Fruit fly (Drosophila melanogaster): ENCODE results near the gene CCT2.

CCT2 gene

DNA sequence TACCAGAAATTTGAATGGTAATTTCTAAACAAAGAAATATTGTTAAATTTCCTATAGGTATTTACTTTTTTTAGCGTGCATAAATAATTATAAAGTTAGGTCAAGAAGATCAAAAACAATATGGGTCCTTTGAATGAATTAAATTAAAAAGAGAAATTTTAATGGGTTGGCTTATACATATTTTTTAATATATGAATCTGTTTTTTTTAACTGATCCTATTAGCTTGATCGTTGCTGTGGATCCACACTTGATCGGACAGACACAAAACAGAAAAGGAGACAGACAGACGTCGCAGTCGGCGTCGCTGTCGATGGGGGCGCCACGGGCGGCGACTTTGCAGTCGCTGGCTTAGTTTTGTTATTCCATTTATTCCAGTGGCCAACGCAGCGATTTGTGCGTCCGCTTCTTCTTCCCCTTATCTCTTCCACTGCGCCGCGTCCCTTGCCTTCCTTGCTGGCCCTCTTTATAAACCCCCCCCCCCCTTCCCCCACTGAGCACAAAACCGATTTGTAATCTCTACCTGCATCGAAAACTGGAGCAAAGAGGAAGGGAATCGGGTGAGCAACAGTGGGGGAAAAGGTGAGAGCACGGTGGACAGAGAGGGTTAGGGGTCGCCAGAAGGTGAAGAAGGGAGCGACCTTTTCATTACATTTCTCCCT is 41.5 kb upstream of the CCT2 start:
- peak; percentile 67 for TF ChIP-seq ATbp (GFP tag; optimal IDR thresholded peaks at IDR 0.05)
- no peak for TF ChIP-seq sc (optimal IDR thresholded peaks at IDR 0.05)
- TF ChIP-seq sc (GFP tag; optimal IDR thresholded peaks at IDR 0.05), result peak; percentile 60
- TF ChIP-seq CG11456 (GFP tag; IDR thresholded peaks at IDR 0.05), result no peak
- peak; percentile 78 for TF ChIP-seq row (GFP tag; IDR thresholded peaks at IDR 0.05)
- no peak for TF ChIP-seq hkb (optimal IDR thresholded peaks at IDR 0.05)
- peak; percentile 77 for TF ChIP-seq hkb (GFP tag; IDR thresholded peaks at IDR 0.05)
- peak; percentile 82 for TF ChIP-seq CG7839 (tag; optimal IDR thresholded peaks at IDR 0.05)
- no peak for TF ChIP-seq cg (GFP tag; optimal IDR thresholded peaks at IDR 0.05)
- peak; percentile 16 for TF ChIP-seq Dad (GFP tag; optimal IDR thresholded peaks at IDR 0.05)
- no peak for TF ChIP-seq CG12236 (GFP tag; optimal IDR thresholded peaks at IDR 0.05)
- no peak for TF ChIP-seq D19B (GFP tag; optimal IDR thresholded peaks at IDR 0.05)
- TF ChIP-seq CG34422 (GFP tag; IDR thresholded peaks at IDR 0.05), result peak; percentile 54; the same call in 1 of the 3 replicates
- TF ChIP-seq CG17829 (tag; optimal IDR thresholded peaks at IDR 0.05), result peak; percentile 90
- TF ChIP-seq CG33557 (GFP tag; optimal IDR thresholded peaks at IDR 0.05), result peak; percentile 88
- TF ChIP-seq CG12942 (GFP tag; optimal IDR thresholded peaks at IDR 0.05), result no peak
- peak; percentile 58 to 87 for TF ChIP-seq bsh (GFP tag; optimal IDR thresholded peaks at IDR 0.05)
- peak; percentile 88 for TF ChIP-seq gem (tag; optimal IDR thresholded peaks at IDR 0.05)
- TF ChIP-seq gsb-n (tag; optimal IDR thresholded peaks at IDR 0.05), result peak; percentile 91
- no peak for TF ChIP-seq pnt (GFP tag; optimal IDR thresholded peaks at IDR 0.05)
- no peak for TF ChIP-seq ham (GFP tag; IDR thresholded peaks at IDR 0.05)
- no peak for TF ChIP-seq CG6272 (GFP tag; IDR thresholded peaks at IDR 0.05)
- TF ChIP-seq seq (GFP tag; IDR thresholded peaks at IDR 0.05), result no peak
- TF ChIP-seq insv (GFP tag; optimal IDR thresholded peaks at IDR 0.05), result no peak
- peak; percentile 88 for TF ChIP-seq nmo (GFP tag; optimal IDR thresholded peaks at IDR 0.05)
- no peak for TF ChIP-seq CG34224 (GFP tag; IDR thresholded peaks at IDR 0.05; ENCODE audit: partially characterized antibody)
- peak; percentile 86 for TF ChIP-seq gcm (GFP tag; optimal IDR thresholded peaks at IDR 0.05)
- TF ChIP-seq Gug (GFP tag; IDR thresholded peaks at IDR 0.05), result no peak
- TF ChIP-seq Drgx (GFP tag; IDR thresholded peaks at IDR 0.05), result peak; percentile 78
- TF ChIP-seq mld (GFP tag; IDR thresholded peaks at IDR 0.05; ENCODE audit: partially characterized antibody), result no peak
- TF ChIP-seq chinmo (GFP tag; IDR thresholded peaks at IDR 0.05; ENCODE audit: partially characterized antibody), result no peak
- TF ChIP-seq Bteb2 (GFP tag; optimal IDR thresholded peaks at IDR 0.05), result peak; percentile 11
- TF ChIP-seq CG8290 (GFP tag; optimal IDR thresholded peaks at IDR 0.05), result peak; percentile 46
- TF ChIP-seq CG8290 (tag; optimal IDR thresholded peaks at IDR 0.05), result no peak
- TF ChIP-seq CG17359 (tag; optimal IDR thresholded peaks at IDR 0.05), result peak; percentile 74
- TF ChIP-seq CG2889 (GFP tag; IDR thresholded peaks at IDR 0.05), result no peak
- TF ChIP-seq CG3726 (GFP tag; IDR thresholded peaks at IDR 0.05), result no peak
- peak; percentile 55 for TF ChIP-seq CG1233 (GFP tag; optimal IDR thresholded peaks at IDR 0.05)
- no peak for TF ChIP-seq CG10543 (GFP tag; optimal IDR thresholded peaks at IDR 0.05)
- TF ChIP-seq Dbx (GFP tag; IDR thresholded peaks at IDR 0.05), result no peak
- TF ChIP-seq Xrp1 (GFP tag; IDR thresholded peaks at IDR 0.05), result peak; percentile 84
- no peak for TF ChIP-seq CG6683 (GFP tag; optimal IDR thresholded peaks at IDR 0.05)
- TF ChIP-seq pfk (GFP tag; optimal IDR thresholded peaks at IDR 0.05), result no peak
- TF ChIP-seq Ets65A (GFP tag), result peak; percentile 92
- peak; percentile 58 for TF ChIP-seq tap (tag; optimal IDR thresholded peaks at IDR 0.05)
- TF ChIP-seq CG9797 (GFP tag; optimal IDR thresholded peaks at IDR 0.05), result no peak
- no peak for TF ChIP-seq CG31388 (GFP tag; optimal IDR thresholded peaks at IDR 0.05)
- peak; percentile 42 for TF ChIP-seq lab (GFP tag; optimal IDR thresholded peaks at IDR 0.05)
- peak; percentile 65 for TF ChIP-seq Spps (tag; optimal IDR thresholded peaks at IDR 0.05)
- TF ChIP-seq Hr51 (GFP tag; optimal IDR thresholded peaks at IDR 0.05), result peak in 1 of 2 experiments; percentile 80
- no peak for TF ChIP-seq bowl (GFP tag; IDR thresholded peaks at IDR 0.05)
